Fruit fly (Drosophila melanogaster) whole organism, embryonic: Measurements from ENCODE around the gene Glyat.
A peak's percentile ranks its signal among the peaks of the same experiment; 100 is the strongest.

Experiments used
- ATbp ChIP-seq: fragments of 200-800 bp; sonication (Bioruptor generic); optimal IDR thresholded peaks from 2 replicates; lab custom pipeline; 2017; ENCODE audit warnings: missing biosample characterization, mild to moderate bottlenecking, missing genetic modification characterization, missing genetic modification reagents
- BtbVII ChIP-seq: fragments of 200-800 bp; sonication (Bioruptor generic); optimal IDR thresholded peaks from 3 replicates; lab custom pipeline; 2017; ENCODE audit warnings: missing biosample characterization, mild to moderate bottlenecking, missing genetic modification characterization
- CG1024 ChIP-seq: fragments of 200-800 bp; sonication (Bioruptor generic); IDR thresholded peaks from 2 replicates; pipeline ENCODE4 v1.3.6; 2022; ENCODE audit warnings: missing biosample characterization, missing genetic modification characterization
- CG10979 ChIP-seq: fragments of 200-800 bp; sonication (Bioruptor generic); optimal IDR thresholded peaks from 2 replicates; lab custom pipeline; 2018; ENCODE audit warnings: missing biosample characterization, mild to moderate bottlenecking, missing genetic modification characterization, moderate library complexity
- CG14667 ChIP-seq: fragments of 200-800 bp; sonication (Bioruptor generic); IDR thresholded peaks from 2 replicates; pipeline ENCODE4 v1.3.6; 2022; ENCODE audit warnings: missing biosample characterization, missing genetic modification characterization
- CG14965 ChIP-seq: fragments of 200-800 bp; sonication (Bioruptor generic); optimal IDR thresholded peaks from 2 replicates; lab custom pipeline; 2016; ENCODE audit warnings: missing biosample characterization, missing genetic modification characterization, borderline replicate concordance
- CG15696 ChIP-seq: fragments of 200-800 bp; sonication (Bioruptor generic); optimal IDR thresholded peaks from 2 replicates; lab custom pipeline; 2019; ENCODE audit warnings: missing biosample characterization, mild to moderate bottlenecking, missing genetic modification characterization, moderate library complexity
- CG17829 ChIP-seq: fragments of 200-800 bp; optimal IDR thresholded peaks from 2 replicates; lab custom pipeline; 2019; ENCODE audit warnings: missing biosample characterization, mild to moderate bottlenecking, missing genetic modification characterization, moderate library complexity
- CG18619 ChIP-seq: fragments of 200-800 bp; sonication (Bioruptor generic); optimal IDR thresholded peaks from 3 replicates; lab custom pipeline; 2017; ENCODE audit warnings: missing biosample characterization, mild to moderate bottlenecking, missing genetic modification characterization
- CG3407 ChIP-seq: fragments of 200-800 bp; sonication (Bioruptor generic); optimal IDR thresholded peaks from 2 replicates; lab custom pipeline; 2018; ENCODE audit warnings: missing biosample characterization, mild to moderate bottlenecking, missing genetic modification characterization
- CG3847 ChIP-seq: fragments of 200-800 bp; sonication (Bioruptor generic); IDR thresholded peaks from 2 replicates; pipeline ENCODE4 v1.3.6; 2022; ENCODE audit warnings: missing biosample characterization, missing genetic modification characterization
- CG5953 ChIP-seq: fragments of 200-800 bp; sonication (Bioruptor generic); IDR thresholded peaks from 2 replicates; pipeline ENCODE4 v1.3.6; 2022; ENCODE audit warnings: missing biosample characterization, missing genetic modification characterization
- CG6254 ChIP-seq: fragments of 200-800 bp; sonication (Bioruptor generic); optimal IDR thresholded peaks from 3 replicates; lab custom pipeline; 2017; ENCODE audit warnings: mild to moderate bottlenecking, missing biosample characterization, missing genetic modification reagents, missing genetic modification characterization
- CG7963 ChIP-seq: fragments of 200-800 bp; sonication (Bioruptor generic); IDR thresholded peaks from 3 replicates; pipeline ENCODE4 v1.3.6; 2022; ENCODE audit warnings: missing biosample characterization, missing genetic modification characterization; ENCODE audit not compliant: partially characterized antibody
- CG8281 ChIP-seq: fragments of 200-800 bp; sonication (Bioruptor generic); optimal IDR thresholded peaks from 2 replicates; lab custom pipeline; 2018; ENCODE audit warnings: missing biosample characterization, mild to moderate bottlenecking, missing genetic modification characterization, moderate library complexity
- CG8359 ChIP-seq: fragments of 200-800 bp; sonication (Bioruptor generic); optimal IDR thresholded peaks from 2 replicates; lab custom pipeline; 2017; ENCODE audit warnings: missing biosample characterization, mild to moderate bottlenecking, missing genetic modification characterization, borderline replicate concordance
- CG8765 ChIP-seq: fragments of 200-800 bp; sonication (Bioruptor generic); IDR thresholded peaks from 2 replicates; pipeline ENCODE4 v1.3.6; 2022; ENCODE audit warnings: missing biosample characterization, missing genetic modification characterization
- Ets65A ChIP-seq: fragments of 200-800 bp; sonication (Bioruptor generic); peaks from one replicate; lab custom pipeline; 2016; ENCODE audit warnings: missing biosample characterization, missing genetic modification characterization
- Gsc ChIP-seq: fragments of 200-800 bp; sonication (Bioruptor generic); IDR thresholded peaks from 2 replicates; pipeline ENCODE4 v1.3.6; 2022; ENCODE audit warnings: missing biosample characterization, missing genetic modification characterization
- HmgD ChIP-seq: fragments of 200-800 bp; sonication (Bioruptor generic); optimal IDR thresholded peaks from 3 replicates; lab custom pipeline; 2016; ENCODE audit warnings: missing biosample characterization, missing genetic modification characterization
- Max ChIP-seq: fragments of 200-800 bp; sonication (Bioruptor generic); optimal IDR thresholded peaks from 2 replicates; lab custom pipeline; 2016; ENCODE audit warnings: missing biosample characterization, mild to moderate bottlenecking, missing genetic modification characterization
- Meics ChIP-seq: fragments of 200-800 bp; sonication (Bioruptor generic); optimal IDR thresholded peaks from 2 replicates; lab custom pipeline; 2017; ENCODE audit warnings: missing biosample characterization, mild to moderate bottlenecking, missing genetic modification characterization
- Mes4 ChIP-seq: fragments of 200-800 bp; sonication (Bioruptor generic); optimal IDR thresholded peaks from 2 replicates; lab custom pipeline; 2016; ENCODE audit warnings: missing biosample characterization, missing genetic modification characterization
- Nf-YB ChIP-seq: fragments of 200-800 bp; sonication (Bioruptor generic); optimal IDR thresholded peaks from 3 replicates; lab custom pipeline; 2019; ENCODE audit warnings: missing biosample characterization, mild to moderate bottlenecking, missing genetic modification characterization, moderate library complexity
- Stat92E ChIP-seq, 3 experiments: fragments of >200 bp in 2 of 3; fragments of 200-800 bp in 1 of 3; sonication (Bioruptor generic) in 1 of 3; optimal IDR thresholded peaks; 2 replicates each; lab custom pipeline; 2017 to 2019; ENCODE audit warnings: missing biosample characterization in 3 of 3, missing genetic modification characterization in 3 of 3, mild to moderate bottlenecking in 1 of 3, moderate library complexity in 1 of 3
- Usf ChIP-seq: fragments of 200-800 bp; sonication (Bioruptor generic); optimal IDR thresholded peaks from 2 replicates; lab custom pipeline; 2017; ENCODE audit warnings: missing genotype, missing biosample characterization, missing genetic modification characterization
- ara ChIP-seq: fragments of 200-800 bp; sonication (Bioruptor generic); IDR thresholded peaks from 2 replicates; pipeline ENCODE4 v1.3.6; 2022; ENCODE audit warnings: missing biosample characterization, missing genetic modification characterization
- ash1 ChIP-seq: fragments of 200-800 bp; sonication (Bioruptor generic); optimal IDR thresholded peaks from 2 replicates; lab custom pipeline; 2018; ENCODE audit warnings: missing biosample characterization, mild to moderate bottlenecking, missing genetic modification characterization
- bcd ChIP-seq: fragments of 200-800 bp; sonication (Bioruptor generic); optimal IDR thresholded peaks from 2 replicates; lab custom pipeline; 2017; ENCODE audit warnings: missing biosample characterization, mild to moderate bottlenecking, missing genetic modification characterization
- bsh ChIP-seq, 2 experiments: fragments of 200-800 bp; sonication (Bioruptor generic); optimal IDR thresholded peaks; 2 replicates each; lab custom pipeline; 2017 to 2018; ENCODE audit warnings: mild to moderate bottlenecking in 2 of 2, missing biosample characterization in 2 of 2, missing genetic modification characterization in 2 of 2, moderate library complexity in 1 of 2
- cato ChIP-seq: fragments of 200-800 bp; sonication (Bioruptor generic); optimal IDR thresholded peaks from 2 replicates; lab custom pipeline; 2016; ENCODE audit warnings: missing biosample characterization, missing genetic modification characterization, borderline replicate concordance
- corto ChIP-seq: fragments of 200-800 bp; sonication (Bioruptor generic); optimal IDR thresholded peaks from 2 replicates; lab custom pipeline; 2016; ENCODE audit warnings: missing biosample characterization, mild to moderate bottlenecking, missing genetic modification characterization, moderate library complexity
- crp ChIP-seq, 2 experiments: fragments of 200-800 bp; sonication (Bioruptor generic); optimal IDR thresholded peaks; 2 replicates in 1 of 2; 3 replicates in 1 of 2; lab custom pipeline; 2017; ENCODE audit warnings: missing biosample characterization in 2 of 2, missing genetic modification characterization in 2 of 2, mild to moderate bottlenecking in 1 of 2, moderate library complexity in 1 of 2
- dan ChIP-seq: fragments of 200-800 bp; sonication (Bioruptor generic); IDR thresholded peaks from 2 replicates; pipeline ENCODE4 v1.3.6; 2022; ENCODE audit warnings: missing biosample characterization, missing genetic modification characterization
- fru ChIP-seq: fragments of >200 bp; optimal IDR thresholded peaks from 2 replicates; lab custom pipeline; 2017
- ind ChIP-seq: fragments of 200-800 bp; sonication (Bioruptor generic); optimal IDR thresholded peaks from 3 replicates; lab custom pipeline; 2016; ENCODE audit warnings: missing biosample characterization, missing genetic modification characterization
- lilli ChIP-seq: fragments of 200-800 bp; sonication (Bioruptor generic); optimal IDR thresholded peaks from 3 replicates; lab custom pipeline; 2016; ENCODE audit warnings: missing biosample characterization, missing genetic modification characterization
- mirr ChIP-seq: fragments of 200-800 bp; sonication (Bioruptor generic); optimal IDR thresholded peaks from 3 replicates; lab custom pipeline; 2018; ENCODE audit warnings: missing biosample characterization, mild to moderate bottlenecking, missing genetic modification characterization
- odd ChIP-seq: fragments of 200-800 bp; sonication (Bioruptor generic); optimal IDR thresholded peaks from 2 replicates; lab custom pipeline; 2017; ENCODE audit warnings: missing biosample characterization, mild to moderate bottlenecking, missing genetic modification characterization
- pfk ChIP-seq: fragments of 200-800 bp; sonication (Bioruptor generic); optimal IDR thresholded peaks from 2 replicates; lab custom pipeline; 2018; ENCODE audit warnings: missing biosample characterization, mild to moderate bottlenecking, missing genetic modification characterization, moderate library complexity
- pita ChIP-seq: fragments of 200-800 bp; sonication (Bioruptor generic); optimal IDR thresholded peaks from 2 replicates; lab custom pipeline; 2017; ENCODE audit warnings: missing biosample characterization, mild to moderate bottlenecking, missing genetic modification characterization
- prd ChIP-seq, 3 experiments: fragments of >200 bp in 2 of 3; fragments of 200-800 bp in 1 of 3; sonication (Bioruptor generic) in 1 of 3; optimal IDR thresholded peaks in 2 of 3; IDR thresholded peaks in 1 of 3; 2 replicates in 2 of 3; 3 replicates in 1 of 3; pipeline versions ENCODE4 v1.3.6 to Lab custom; 2017 to 2022; ENCODE audit warnings: missing biosample characterization in 1 of 3, missing genetic modification characterization in 1 of 3
- sqz ChIP-seq: fragments of 200-800 bp; sonication (Bioruptor generic); optimal IDR thresholded peaks from 3 replicates; lab custom pipeline; 2018; ENCODE audit warnings: missing biosample characterization, mild to moderate bottlenecking, missing genetic modification characterization
- ssp ChIP-seq: fragments of 200-800 bp; sonication (Bioruptor generic); IDR thresholded peaks from 2 replicates; pipeline ENCODE4 v1.3.6; 2022; ENCODE audit warnings: missing biosample characterization, missing genetic modification characterization
- trem ChIP-seq: fragments of 200-800 bp; optimal IDR thresholded peaks from 3 replicates; lab custom pipeline; 2019; ENCODE audit warnings: missing biosample characterization, mild to moderate bottlenecking, missing genetic modification characterization, moderate library complexity
- unc-4 ChIP-seq: fragments of 200-800 bp; sonication (Bioruptor generic); IDR thresholded peaks from 2 replicates; pipeline ENCODE4 v1.3.6; 2022; ENCODE audit warnings: missing biosample characterization, missing genetic modification characterization; ENCODE audit not compliant: partially characterized antibody
- zen ChIP-seq: fragments of 200-800 bp; sonication (Bioruptor generic); optimal IDR thresholded peaks from 3 replicates; lab custom pipeline; 2018; ENCODE audit warnings: missing biosample characterization, mild to moderate bottlenecking, missing genetic modification characterization, moderate library complexity
- zf30C ChIP-seq: fragments of 200-800 bp; sonication (Bioruptor generic); optimal IDR thresholded peaks from 3 replicates; lab custom pipeline; 2018; ENCODE audit warnings: missing biosample characterization, mild to moderate bottlenecking, missing genetic modification characterization
- zfh1 ChIP-seq: fragments of 200-800 bp; sonication (Bioruptor generic); IDR thresholded peaks from 3 replicates; pipeline ENCODE4 v1.3.6; 2022; ENCODE audit warnings: missing biosample characterization, missing genetic modification characterization

The Glyat gene

dm6 chr2L:8030693-8031210 lies 20.3 kb upstream of the Glyat start, which contains the start of gene Cka (continued):
- TF ChIP-seq pfk (GFP tag; lab: Kevin White, UChicago) = peak; percentile 3
- TF ChIP-seq CG10979 (tag; lab: Kevin White, UChicago) = no peak
- no peak for TF ChIP-seq CG14667 (GFP tag; lab: Robert Waterston, UW)
- TF ChIP-seq CG18619 (GFP tag; lab: Kevin White, UChicago) = no peak
- peak; percentile 17 for TF ChIP-seq CG17829 (tag; lab: Kevin White, UChicago)
- no peak for TF ChIP-seq dan (GFP tag; lab: Robert Waterston, UW)
- TF ChIP-seq bsh (GFP tag; optimal IDR thresholded peaks at IDR 0.05; lab: Kevin White, UChicago) = peak in 1 of 2 experiments; percentile 15
- peak; percentile 3 for TF ChIP-seq zf30C (GFP tag; lab: Kevin White, UChicago)
- TF ChIP-seq Ets65A (GFP tag; lab: Kevin White, UChicago) = no peak
- TF ChIP-seq CG8281 (tag; lab: Kevin White, UChicago) = no peak
- no peak for TF ChIP-seq HmgD (GFP tag; lab: Kevin White, UChicago)
- TF ChIP-seq ATbp (GFP tag; lab: Kevin White, UChicago) = no peak
- TF ChIP-seq unc-4 (GFP tag; lab: Robert Waterston, UW) = 0 out of 2 replicates have a peak, but pooled peaks have one; percentile 11
- TF ChIP-seq crp (GFP tag; optimal IDR thresholded peaks at IDR 0.05; lab: Kevin White, UChicago) = no peak
- no peak for TF ChIP-seq CG5953 (GFP tag; lab: Robert Waterston, UW)
- no peak for TF ChIP-seq lilli
- TF ChIP-seq zen = peak; percentile 7
- no peak for TF ChIP-seq CG8359
- no peak for TF ChIP-seq zfh1
- no peak for TF ChIP-seq CG1024 (GFP tag; lab: Robert Waterston, UW)
- TF ChIP-seq Nf-YB (GFP tag; lab: Kevin White, UChicago) = peak; percentile 75
- TF ChIP-seq BtbVII = no peak
- TF ChIP-seq ara = no peak; the same call in 1 of the 2 replicates
- TF ChIP-seq mirr = peak; percentile 22
- no peak for TF ChIP-seq Stat92E (GFP tag; optimal IDR thresholded peaks at IDR 0.05; lab: Kevin White, UChicago)
- TF ChIP-seq CG14965 (GFP tag; lab: Kevin White, UChicago) = no peak
- TF ChIP-seq ind (GFP tag; lab: Kevin White, UChicago) = no peak
- peak; percentile 47 for TF ChIP-seq sqz (GFP tag; lab: Kevin White, UChicago)
- no peak for TF ChIP-seq corto (GFP tag; lab: Kevin White, UChicago)
- TF ChIP-seq Meics = no peak
- TF ChIP-seq CG8765 (GFP tag; lab: Robert Waterston, UW) = no peak
- no peak for TF ChIP-seq trem
- no peak for TF ChIP-seq CG3407 (GFP tag; lab: Kevin White, UChicago)
- no peak for TF ChIP-seq odd
- no peak for TF ChIP-seq prd (optimal IDR thresholded peaks at IDR 0.05; lab: Kevin White, UChicago)
- peak; percentile 41; the same call in 1 of the 3 replicates for TF ChIP-seq prd (GFP tag; IDR thresholded peaks at IDR 0.05; lab: Robert Waterston, UW)
- no peak for TF ChIP-seq ssp
- no peak for TF ChIP-seq CG3847 (GFP tag; lab: Robert Waterston, UW)
- TF ChIP-seq ash1 (GFP tag; lab: Kevin White, UChicago) = no peak
- TF ChIP-seq CG6254 (GFP tag; lab: Kevin White, UChicago) = no peak
- no peak for TF ChIP-seq fru (lab: Kevin White, UChicago)
- no peak for TF ChIP-seq bcd (GFP tag; lab: Kevin White, UChicago)
- no peak for TF ChIP-seq CG15696 (tag; lab: Kevin White, UChicago)
- TF ChIP-seq Usf (GFP tag; lab: Kevin White, UChicago) = no peak
- TF ChIP-seq CG7963 (GFP tag; lab: Robert Waterston, UW) = no peak
- no peak for TF ChIP-seq Gsc
- no peak for TF ChIP-seq cato (GFP tag; lab: Kevin White, UChicago)
- TF ChIP-seq Max (GFP tag; lab: Kevin White, UChicago) = no peak
- no peak for TF ChIP-seq pita
- no peak for TF ChIP-seq Mes4
